Worm (Caenorhabditis elegans) whole organism, mixed stage, embryonic: ENCODE measurements around the gene C06B8.7.

Experiments
- M03D4.4 ChIP-seq: sonication (generic microtip); optimal IDR thresholded peaks from 2 replicates; lab custom pipeline; 2017; ENCODE audit warnings: mild to moderate bottlenecking, missing genetic modification characterization, missing compliant biosample characterization
- bed-3 ChIP-seq: fragments of 200-800 bp; sonication (Bioruptor generic); optimal IDR thresholded peaks from 3 replicates; lab custom pipeline; 2018; ENCODE audit warnings: mild to moderate bottlenecking, missing genetic modification characterization, moderate library complexity, missing compliant biosample characterization
- blmp-1 ChIP-seq: fragments of 150-350 bp; optimal IDR thresholded peaks from 2 replicates; lab custom pipeline; 2014; ENCODE audit warnings: missing biosample characterization, missing genetic modification characterization
- ceh-39 ChIP-seq: fragments of 150-350 bp; optimal IDR thresholded peaks from 2 replicates; lab custom pipeline; 2014; ENCODE audit warnings: missing biosample characterization, missing genetic modification characterization
- ceh-43 ChIP-seq: fragments of 200-800 bp; sonication (Bioruptor generic); optimal IDR thresholded peaks from 2 replicates; lab custom pipeline; 2018; ENCODE audit warnings: mild to moderate bottlenecking, missing genetic modification characterization, moderate library complexity, missing compliant biosample characterization
- ceh-83 ChIP-seq: fragments of 200-800 bp; sonication (Bioruptor generic); optimal IDR thresholded peaks from 2 replicates; lab custom pipeline; 2018; ENCODE audit warnings: mild to moderate bottlenecking, missing genetic modification characterization, missing compliant biosample characterization
- drap-1 ChIP-seq: fragments of 200-800 bp; sonication (Bioruptor generic); optimal IDR thresholded peaks from 3 replicates; lab custom pipeline; 2018; ENCODE audit warnings: mild to moderate bottlenecking, missing genetic modification characterization, missing compliant biosample characterization
- elt-3 ChIP-seq: fragments of 150-350 bp; optimal IDR thresholded peaks from 2 replicates; lab custom pipeline; 2014; ENCODE audit warnings: missing biosample characterization, missing genetic modification characterization
- flh-1 ChIP-seq: fragments of 200-800 bp; sonication (Bioruptor generic); optimal IDR thresholded peaks from 2 replicates; lab custom pipeline; 2018; ENCODE audit warnings: mild to moderate bottlenecking, missing genetic modification characterization, moderate library complexity, missing compliant biosample characterization
- ham-2 ChIP-seq: fragments of 200-800 bp; sonication (Bioruptor generic); optimal IDR thresholded peaks from 2 replicates; lab custom pipeline; 2018; ENCODE audit warnings: mild to moderate bottlenecking, missing genetic modification characterization, missing compliant biosample characterization
- hlh-1 ChIP-seq: fragments of 150-350 bp; optimal IDR thresholded peaks from 2 replicates; lab custom pipeline; 2014; ENCODE audit warnings: missing biosample characterization, missing genetic modification reagents, missing genetic modification characterization
- lin-13 ChIP-seq: fragments of 150-350 bp; optimal IDR thresholded peaks from 2 replicates; lab custom pipeline; 2014; ENCODE audit warnings: missing biosample characterization, missing genetic modification characterization
- lin-32 ChIP-seq: fragments of 200-800 bp; sonication (Bioruptor generic); optimal IDR thresholded peaks from 2 replicates; lab custom pipeline; 2018; ENCODE audit warnings: mild to moderate bottlenecking, missing genetic modification characterization, missing compliant biosample characterization
- lsy-2 ChIP-seq: fragments of 150-350 bp; optimal IDR thresholded peaks from 2 replicates; lab custom pipeline; 2014; ENCODE audit warnings: missing biosample characterization, missing genetic modification characterization
- mab-5 ChIP-seq: fragments of 150-350 bp; optimal IDR thresholded peaks from 2 replicates; lab custom pipeline; 2014; ENCODE audit warnings: missing biosample characterization, missing genetic modification characterization
- mls-2 ChIP-seq: sonication (generic microtip); optimal IDR thresholded peaks from 2 replicates; lab custom pipeline; 2016; ENCODE audit warnings: mild to moderate bottlenecking, missing genetic modification characterization, moderate library complexity, missing compliant biosample characterization
- nhr-2 ChIP-seq: fragments of 150-350 bp; optimal IDR thresholded peaks from 2 replicates; lab custom pipeline; 2014; ENCODE audit warnings: missing biosample characterization, missing genetic modification characterization
- nhr-237 ChIP-seq: fragments of 150-350 bp; optimal IDR thresholded peaks from 2 replicates; lab custom pipeline; 2014; ENCODE audit warnings: missing biosample characterization, missing genetic modification characterization
- nhr-28 ChIP-seq: fragments of 150-350 bp; optimal IDR thresholded peaks from 2 replicates; lab custom pipeline; 2014; ENCODE audit warnings: missing biosample characterization, missing genetic modification characterization
- sem-2 ChIP-seq: fragments of 200-800 bp; sonication (Bioruptor generic); optimal IDR thresholded peaks from 2 replicates; lab custom pipeline; 2018; ENCODE audit warnings: mild to moderate bottlenecking, missing genetic modification characterization, missing compliant biosample characterization
- snpc-4 ChIP-seq: fragments of 150-350 bp; optimal IDR thresholded peaks from 2 replicates; lab custom pipeline; 2014; ENCODE audit warnings: missing biosample characterization, missing genetic modification characterization
- sptf-1 ChIP-seq: sonication (generic microtip); optimal IDR thresholded peaks from 2 replicates; lab custom pipeline; 2017; ENCODE audit warnings: mild to moderate bottlenecking, missing genetic modification characterization, moderate library complexity, missing compliant biosample characterization
- tbx-8 ChIP-seq: fragments of 200-800 bp; sonication (Bioruptor generic); optimal IDR thresholded peaks from 2 replicates; lab custom pipeline; 2018; ENCODE audit warnings: mild to moderate bottlenecking, missing genetic modification characterization, moderate library complexity, missing compliant biosample characterization
- unc-120 ChIP-seq: sonication (generic microtip); optimal IDR thresholded peaks from 2 replicates; lab custom pipeline; 2017; ENCODE audit warnings: missing genetic modification characterization, missing compliant biosample characterization; ENCODE audit not compliant: poor library complexity, severe bottlenecking
- unc-39 ChIP-seq: fragments of 150-350 bp; optimal IDR thresholded peaks from 2 replicates; lab custom pipeline; 2014; ENCODE audit warnings: missing biosample characterization, missing genetic modification characterization
- unc-62 ChIP-seq: fragments of 150-350 bp; optimal IDR thresholded peaks from 2 replicates; lab custom pipeline; 2014; ENCODE audit warnings: missing biosample characterization, missing genetic modification reagents, missing genetic modification characterization
- zip-8 ChIP-seq: fragments of 150-350 bp; optimal IDR thresholded peaks from 2 replicates; lab custom pipeline; 2014; ENCODE audit warnings: missing biosample characterization, missing genetic modification characterization
- ztf-11 ChIP-seq: fragments of 150-350 bp; optimal IDR thresholded peaks from 2 replicates; lab custom pipeline; 2014; ENCODE audit warnings: missing biosample characterization, missing genetic modification characterization

Gene C06B8.7

ce11 chrV:15465032-15465727 is 33.4 kb upstream of the C06B8.7 start, which contains the start of gene pqn-71 (continued):
- TF ChIP-seq nhr-2 (tag; lab: Kevin White, UChicago) (peak; percentile 14), tbx-8 (GFP tag; lab: Kevin White, UChicago) (peak; percentile 63), ceh-39 (tag; lab: Kevin White, UChicago) (no peak), unc-62 (GFP tag; lab: Kevin White, UChicago) (peak; percentile 42), unc-39 (tag; lab: Kevin White, UChicago) (no peak), unc-120 (peak; percentile 96), lin-32 (peak; percentile 75), lin-13 (tag; lab: Kevin White, UChicago) (peak; percentile 61), ceh-43 (peak; percentile 83)
- TF ChIP-seq, all 35 proteins: peak for 24

- TF ChIP-seq nhr-2 (tag; lab: Kevin White, UChicago) (no peak), drap-1 (GFP tag; lab: Kevin White, UChicago) (peak; percentile 4)
These were observed 32.5 kb upstream of the C06B8.7 start for ce11 chrV:15466017-15466416.

ce11 chrV:15466719-15467118 is 31.8 kb upstream of the C06B8.7 start:
- TF ChIP-seq drap-1 (GFP tag; lab: Kevin White, UChicago) (no peak), ceh-43 (no peak), sptf-1 (tag; lab: Kevin White, UChicago) (no peak), ceh-39 (tag; lab: Kevin White, UChicago) (no peak), snpc-4 (no peak), unc-120 (no peak), bed-3 (GFP tag; lab: Kevin White, UChicago) (no peak), lin-32 (no peak), elt-3 (no peak)

- TF ChIP-seq hlh-1 (tag; lab: Kevin White, UChicago) = no peak
- TF ChIP-seq sptf-1 (tag; lab: Kevin White, UChicago) = no peak
- no peak for TF ChIP-seq mab-5 (tag; lab: Kevin White, UChicago)
- TF ChIP-seq ceh-39 (tag; lab: Kevin White, UChicago) = no peak
- no peak for TF ChIP-seq ztf-11 (tag; lab: Kevin White, UChicago)
- no peak for TF ChIP-seq unc-39 (tag; lab: Kevin White, UChicago)
- no peak for TF ChIP-seq nhr-28
- no peak for TF ChIP-seq bed-3 (GFP tag; lab: Kevin White, UChicago)
- no peak for TF ChIP-seq tbx-8 (GFP tag; lab: Kevin White, UChicago)
- TF ChIP-seq lin-32 = no peak
- no peak for TF ChIP-seq ceh-43
- no peak for TF ChIP-seq elt-3
- no peak for TF ChIP-seq M03D4.4 (tag; lab: Kevin White, UChicago)
- TF ChIP-seq zip-8 = no peak
- TF ChIP-seq sem-2 (GFP tag; lab: Kevin White, UChicago) = no peak
These were observed 27.5 kb upstream of the C06B8.7 start, which contains the start of gene dpf-1 for ce11 chrV:15471029-15471428. Gene dpf-1, plus strand, starts transcription at chrV:15471329.

- TF ChIP-seq drap-1 (GFP tag; lab: Kevin White, UChicago) = no peak
- no peak for TF ChIP-seq nhr-237 (tag; lab: Kevin White, UChicago)
These were observed 19.9 kb upstream of the C06B8.7 start, which contains the start of gene C06B8.2 for ce11 chrV:15478597-15478996. Gene C06B8.2, minus strand, starts transcription at chrV:15478749.

ce11 chrV:15479107-15479506 is 19.4 kb upstream of the C06B8.7 start:
- TF ChIP-seq lsy-2 = no peak
- no peak for TF ChIP-seq nhr-28
- no peak for TF ChIP-seq lin-32
- no peak for TF ChIP-seq ham-2 (GFP tag; lab: Kevin White, UChicago)
- no peak for TF ChIP-seq unc-120
- no peak for TF ChIP-seq ceh-43
- no peak for TF ChIP-seq bed-3 (GFP tag; lab: Kevin White, UChicago)
- no peak for TF ChIP-seq ceh-83 (GFP tag; lab: Kevin White, UChicago)
- no peak for TF ChIP-seq mls-2 (tag; lab: Kevin White, UChicago)
- TF ChIP-seq nhr-2 (tag; lab: Kevin White, UChicago) = no peak
- no peak for TF ChIP-seq unc-39 (tag; lab: Kevin White, UChicago)

- TF ChIP-seq ztf-11 (tag; lab: Kevin White, UChicago) (no peak), blmp-1 (tag; lab: Kevin White, UChicago) (no peak), ham-2 (GFP tag; lab: Kevin White, UChicago) (no peak), hlh-1 (tag; lab: Kevin White, UChicago) (no peak), flh-1 (GFP tag; lab: Kevin White, UChicago) (no peak), nhr-237 (tag; lab: Kevin White, UChicago) (no peak), lin-13 (tag; lab: Kevin White, UChicago) (no peak), mls-2 (tag; lab: Kevin White, UChicago) (no peak), sem-2 (GFP tag; lab: Kevin White, UChicago) (no peak), unc-39 (tag; lab: Kevin White, UChicago) (no peak), bed-3 (GFP tag; lab: Kevin White, UChicago) (no peak), tbx-8 (GFP tag; lab: Kevin White, UChicago) (no peak), drap-1 (GFP tag; lab: Kevin White, UChicago) (no peak)
- TF ChIP-seq, all 35 proteins: peak for 0
These were observed 18.7 kb upstream of the C06B8.7 start for ce11 chrV:15479825-15480224.
